Fruit fly (Drosophila melanogaster) whole organism, adult: Measurements from ENCODE around the gene CG7785.

Experiments
- CG11617 ChIP-seq: fragments of 200-800 bp; sonication (Bioruptor generic); optimal IDR thresholded peaks from 2 replicates; lab custom pipeline; 2017; ENCODE audit warnings: mild to moderate bottlenecking, missing biosample characterization, missing genetic modification reagents, missing genetic modification characterization
- CG14711 ChIP-seq: fragments of 200-800 bp; sonication (Bioruptor generic); optimal IDR thresholded peaks from 2 replicates; lab custom pipeline; 2018; ENCODE audit warnings: missing biosample characterization, mild to moderate bottlenecking, missing genetic modification characterization, moderate library complexity
- CG1620 ChIP-seq: fragments of 200-800 bp; sonication (Bioruptor generic); optimal IDR thresholded peaks from 2 replicates; lab custom pipeline; 2016; ENCODE audit warnings: missing biosample characterization, missing genetic modification characterization
- CG33017 ChIP-seq: fragments of 200-800 bp; sonication (Bioruptor generic); optimal IDR thresholded peaks from 2 replicates; lab custom pipeline; 2018; ENCODE audit warnings: missing biosample characterization, mild to moderate bottlenecking, missing genetic modification characterization, moderate library complexity
- CG7045 ChIP-seq: fragments of 200-800 bp; sonication (Bioruptor generic); optimal IDR thresholded peaks from 2 replicates; lab custom pipeline; 2017; ENCODE audit warnings: missing biosample characterization, mild to moderate bottlenecking, missing genetic modification characterization
- CG7101 ChIP-seq: fragments of 200-800 bp; sonication (Bioruptor generic); optimal IDR thresholded peaks from 2 replicates; lab custom pipeline; 2018; ENCODE audit warnings: missing biosample characterization, mild to moderate bottlenecking, missing genetic modification characterization, moderate library complexity
- Crg-1 ChIP-seq: fragments of 200-800 bp; sonication (Bioruptor generic); optimal IDR thresholded peaks from 2 replicates; lab custom pipeline; 2016; ENCODE audit warnings: missing biosample characterization, missing genetic modification characterization
- Hr96 ChIP-seq: fragments of 200-800 bp; sonication (Bioruptor generic); optimal IDR thresholded peaks from 2 replicates; lab custom pipeline; 2016; ENCODE audit warnings: missing biosample characterization, missing genetic modification characterization
- cnc ChIP-seq, 2 experiments: fragments of >200 bp; optimal IDR thresholded peaks; 2 replicates each; lab custom pipeline; 2017
- kay ChIP-seq: fragments of 200-800 bp; sonication (Bioruptor generic); peaks from one replicate; lab custom pipeline; 2016; ENCODE audit warnings: missing biosample characterization, missing genetic modification characterization, borderline replicate concordance
- ovo ChIP-seq: fragments of 200-800 bp; sonication (Bioruptor generic); optimal IDR thresholded peaks from 2 replicates; lab custom pipeline; 2016; ENCODE audit warnings: missing biosample characterization, missing genetic modification characterization
- tj ChIP-seq: fragments of 200-800 bp; sonication (Bioruptor generic); optimal IDR thresholded peaks from 3 replicates; lab custom pipeline; 2017; ENCODE audit warnings: missing biosample characterization, mild to moderate bottlenecking, missing genetic modification characterization, moderate library complexity
- toe ChIP-seq: fragments of 200-800 bp; sonication (Bioruptor generic); optimal IDR thresholded peaks from 2 replicates; lab custom pipeline; 2016; ENCODE audit warnings: missing biosample characterization, missing genetic modification characterization

DNA sequence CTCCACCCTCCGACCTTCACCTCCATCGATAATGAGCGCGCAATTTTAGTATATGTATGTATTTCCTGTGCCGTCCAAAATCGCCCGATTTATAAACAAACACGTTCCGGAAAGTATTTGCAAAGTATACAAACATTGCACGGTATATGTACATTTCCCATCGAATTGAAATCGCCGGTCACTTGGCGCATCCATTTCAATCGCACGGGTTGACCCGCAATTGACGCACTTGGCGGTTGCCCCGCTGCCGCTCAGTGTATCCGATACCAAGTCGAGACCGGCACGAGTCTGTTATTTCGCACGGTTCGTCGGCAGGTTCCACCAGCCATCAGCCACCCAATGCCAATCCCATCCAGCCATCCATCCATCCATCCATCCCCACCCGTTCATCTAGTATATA lies 29.2 kb downstream of the CG7785 start:
- no peak for TF ChIP-seq CG11617 (GFP tag; lab: Kevin White, UChicago)
- TF ChIP-seq CG7045 (GFP tag; lab: Kevin White, UChicago), result no peak
- TF ChIP-seq kay, result no peak
- no peak for TF ChIP-seq Crg-1 (GFP tag; lab: Kevin White, UChicago)
- no peak for TF ChIP-seq toe (GFP tag; lab: Kevin White, UChicago)
- no peak for TF ChIP-seq CG1620
- no peak for TF ChIP-seq ovo (GFP tag; lab: Kevin White, UChicago)
- TF ChIP-seq Hr96 (GFP tag; lab: Kevin White, UChicago), result no peak
- TF ChIP-seq CG33017 (tag; lab: Kevin White, UChicago), result no peak
- no peak for TF ChIP-seq CG7101
- TF ChIP-seq tj (GFP tag; lab: Kevin White, UChicago), result no peak
- no peak for TF ChIP-seq CG14711
- no peak for TF ChIP-seq cnc (optimal IDR thresholded peaks at IDR 0.05; lab: Kevin White, UChicago)
